Worm (Caenorhabditis elegans) whole organism, L4/young adult: ENCODE data around the gene leo-1.

Source experiments
- W03F9.2 ChIP-seq: fragments of 150-350 bp; optimal IDR thresholded peaks from 2 replicates; lab custom pipeline; 2014; ENCODE audit warnings: missing biosample characterization, missing genetic modification characterization
- him-1 ChIP-seq: sonication (generic microtip); optimal IDR thresholded peaks from 2 replicates; lab custom pipeline; 2016; ENCODE audit warnings: missing genotype, missing genetic modification reagents, missing genetic modification characterization, missing compliant biosample characterization

ce11 chrIV:11349747-11350146 lies 20.6 kb upstream of the leo-1 start:
- TF ChIP-seq W03F9.2 (tag; lab: Kevin White, UChicago) (no peak), him-1 (tag; lab: Kevin White, UChicago) (peak; percentile 46)
